Fruit fly (Drosophila melanogaster) whole organism, prepupa: ENCODE measurements around the gene tty.

Source experiments
- Blimp-1 ChIP-seq: fragments of 200-800 bp; sonication (Bioruptor generic); optimal IDR thresholded peaks from 3 replicates; lab custom pipeline; 2017; ENCODE audit warnings: missing biosample characterization, missing genetic modification characterization, mild to moderate bottlenecking, moderate library complexity, missing genetic modification reagents
- CG16779 ChIP-seq: fragments of 200-800 bp; sonication (Bioruptor generic); optimal IDR thresholded peaks from 3 replicates; lab custom pipeline; 2017; ENCODE audit warnings: missing biosample characterization, mild to moderate bottlenecking, missing genetic modification characterization
- CG8119 ChIP-seq: fragments of 200-800 bp; sonication (Bioruptor generic); IDR thresholded peaks from 3 replicates; pipeline ENCODE4 v1.3.6; 2022; ENCODE audit warnings: missing biosample characterization, missing genetic modification characterization

DNA sequence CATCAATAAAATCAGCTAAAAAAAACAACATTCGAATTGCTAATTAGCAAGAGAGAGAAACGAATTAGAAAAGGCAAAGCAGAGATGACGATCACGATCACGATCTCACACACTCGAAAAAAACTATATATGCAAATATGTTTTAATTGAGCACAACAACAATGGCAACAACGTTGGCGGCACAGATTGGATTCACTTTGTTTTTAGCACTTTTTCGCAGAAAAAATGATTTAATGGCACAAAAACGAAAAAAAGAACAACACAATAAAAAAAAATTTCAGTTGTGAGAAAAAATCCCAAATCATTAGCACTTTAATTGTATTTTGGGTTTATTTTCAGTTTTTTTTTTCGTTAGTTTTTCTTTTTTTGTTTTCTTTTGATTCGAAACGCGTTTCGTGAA, 58.8 kb downstream of the tty start:
- TF ChIP-seq Blimp-1 (no peak), CG8119 (GFP tag; lab: Robert Waterston, UW) (no peak), CG16779 (tag; lab: Kevin White, UChicago) (no peak)
